Worm (Caenorhabditis elegans) whole organism, L3 larva: ENCODE results near the gene skpo-1.

Experiments
- nhr-11 ChIP-seq: fragments of 150-350 bp; optimal IDR thresholded peaks from 2 replicates; lab custom pipeline; 2014; ENCODE audit warnings: missing biosample characterization, missing genetic modification characterization
- nhr-28 ChIP-seq: fragments of 150-350 bp; optimal IDR thresholded peaks from 2 replicates; lab custom pipeline; 2014; ENCODE audit warnings: missing biosample characterization, missing genetic modification characterization
- snpc-4 ChIP-seq: fragments of 150-350 bp; optimal IDR thresholded peaks from 2 replicates; lab custom pipeline; 2014; ENCODE audit warnings: missing biosample characterization, missing genetic modification characterization
- ztf-4 ChIP-seq: fragments of 150-350 bp; optimal IDR thresholded peaks from 2 replicates; lab custom pipeline; 2014; ENCODE audit warnings: missing biosample characterization, missing genetic modification characterization

DNA sequence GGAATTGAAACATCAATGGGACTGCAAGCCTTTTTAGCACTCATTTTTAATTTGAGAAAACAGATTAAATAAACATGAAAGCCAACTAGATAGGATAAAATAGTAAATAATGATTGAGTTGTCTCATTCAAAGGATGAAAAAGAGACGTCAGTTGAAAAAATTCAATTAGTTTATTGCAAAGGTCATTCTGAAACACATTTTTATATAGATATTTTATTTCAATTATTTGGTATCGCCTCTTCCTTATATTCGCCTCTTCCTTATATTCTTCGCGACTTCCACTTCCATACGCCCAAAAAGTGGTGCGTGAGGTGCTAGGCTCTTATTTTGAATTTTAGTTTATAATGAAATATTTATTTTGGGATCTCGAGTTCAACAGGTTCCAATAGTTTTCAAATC, 30.4 kb upstream of the skpo-1 start, which contains the start of gene acp-4:
- TF ChIP-seq nhr-11 (tag; lab: Kevin White, UChicago): no peak
- TF ChIP-seq snpc-4 (tag; lab: Kevin White, UChicago): no peak
- no peak for TF ChIP-seq ztf-4 (tag; lab: Kevin White, UChicago)
- TF ChIP-seq nhr-28 (tag; lab: Kevin White, UChicago): no peak
